Fruit fly (Drosophila melanogaster) whole organism, embryonic: Measurements from ENCODE around the gene ftz.

Experiments
- BtbVII ChIP-seq: fragments of 200-800 bp; sonication (Bioruptor generic); optimal IDR thresholded peaks from 3 replicates; lab custom pipeline; 2017; ENCODE audit warnings: missing biosample characterization, mild to moderate bottlenecking, missing genetic modification characterization
- CG10147 ChIP-seq: fragments of 200-800 bp; sonication (Bioruptor generic); optimal IDR thresholded peaks from 2 replicates; lab custom pipeline; 2019; ENCODE audit warnings: missing biosample characterization, mild to moderate bottlenecking, missing genetic modification characterization, moderate library complexity
- CG10209 ChIP-seq: fragments of 200-800 bp; sonication (Bioruptor generic); optimal IDR thresholded peaks from 3 replicates; lab custom pipeline; 2017; ENCODE audit warnings: missing biosample characterization, mild to moderate bottlenecking, missing genetic modification characterization, missing genetic modification reagents
- CG11560 ChIP-seq: fragments of 200-800 bp; sonication (Bioruptor generic); IDR thresholded peaks from 3 replicates; pipeline ENCODE4 v1.3.6; 2022; ENCODE audit warnings: missing biosample characterization, missing genetic modification characterization
- CG11695 ChIP-seq: fragments of 200-800 bp; sonication (Bioruptor generic); IDR thresholded peaks from 3 replicates; pipeline ENCODE4 v1.3.6; 2022; ENCODE audit warnings: missing biosample characterization, missing genetic modification characterization
- CG13123 ChIP-seq: fragments of 200-800 bp; sonication (Bioruptor generic); optimal IDR thresholded peaks from 2 replicates; lab custom pipeline; 2016; ENCODE audit warnings: missing biosample characterization, missing genetic modification characterization
- CG13894 ChIP-seq: fragments of 200-800 bp; sonication (Bioruptor generic); optimal IDR thresholded peaks from 3 replicates; lab custom pipeline; 2018; ENCODE audit warnings: missing biosample characterization, mild to moderate bottlenecking, missing genetic modification characterization, moderate library complexity
- CG15269 ChIP-seq: fragments of 200-800 bp; sonication (Bioruptor generic); optimal IDR thresholded peaks from 2 replicates; lab custom pipeline; 2018; ENCODE audit warnings: missing biosample characterization, mild to moderate bottlenecking, missing genetic modification characterization, moderate library complexity
- CG15479 ChIP-seq: fragments of 200-800 bp; sonication (Bioruptor generic); optimal IDR thresholded peaks from 3 replicates; lab custom pipeline; 2019; ENCODE audit warnings: missing biosample characterization, mild to moderate bottlenecking, missing genetic modification characterization, moderate library complexity
- CG16779 ChIP-seq: fragments of 200-800 bp; sonication (Bioruptor generic); IDR thresholded peaks from 2 replicates; pipeline ENCODE4 v1.3.6; 2022; ENCODE audit warnings: missing biosample characterization, missing genetic modification characterization
- CG17568 ChIP-seq: fragments of 200-800 bp; sonication (Bioruptor generic); optimal IDR thresholded peaks from 2 replicates; lab custom pipeline; 2018; ENCODE audit warnings: missing biosample characterization, mild to moderate bottlenecking, missing genetic modification characterization, moderate library complexity
- CG1832 ChIP-seq: fragments of 200-800 bp; sonication (Bioruptor generic); optimal IDR thresholded peaks from 2 replicates; lab custom pipeline; 2017; ENCODE audit warnings: missing biosample characterization, mild to moderate bottlenecking, missing genetic modification characterization, inconsistent platforms
- CG2199 ChIP-seq: fragments of 200-800 bp; sonication (Bioruptor generic); IDR thresholded peaks from 3 replicates; pipeline ENCODE4 v1.3.6; 2022; ENCODE audit warnings: missing biosample characterization, missing genetic modification characterization
- CG2678 ChIP-seq: fragments of 200-800 bp; sonication (Bioruptor generic); optimal IDR thresholded peaks from 3 replicates; lab custom pipeline; 2019; ENCODE audit warnings: missing biosample characterization, mild to moderate bottlenecking, missing genetic modification characterization, moderate library complexity
- CG3838 ChIP-seq: fragments of 200-800 bp; sonication (Bioruptor generic); optimal IDR thresholded peaks from 3 replicates; lab custom pipeline; 2016; ENCODE audit warnings: missing biosample characterization, missing genetic modification characterization
- CG5245 ChIP-seq: fragments of 200-800 bp; sonication (Bioruptor generic); optimal IDR thresholded peaks from 3 replicates; lab custom pipeline; 2016; ENCODE audit warnings: missing biosample characterization, missing genetic modification characterization
- CG9437 ChIP-seq: fragments of 200-800 bp; sonication (Bioruptor generic); optimal IDR thresholded peaks from 2 replicates; lab custom pipeline; 2018; ENCODE audit warnings: missing biosample characterization, mild to moderate bottlenecking, missing genetic modification characterization
- D ChIP-seq, 2 experiments: fragments of 200-800 bp in 1 of 2; fragments of >200 bp in 1 of 2; sonication (Bioruptor generic) in 1 of 2; optimal IDR thresholded peaks; 2 replicates in 1 of 2; 3 replicates in 1 of 2; lab custom pipeline; 2017; ENCODE audit warnings: mild to moderate bottlenecking in 1 of 2, missing biosample characterization in 1 of 2, missing genetic modification characterization in 1 of 2, missing genetic modification reagents in 1 of 2
- Dfd ChIP-seq, 2 experiments: fragments of >200 bp; optimal IDR thresholded peaks; 2 replicates each; lab custom pipeline; 2017; ENCODE audit warnings: missing biosample characterization in 2 of 2, missing genetic modification characterization in 2 of 2
- Dip2 ChIP-seq: fragments of 200-800 bp; sonication (Bioruptor generic); IDR thresholded peaks from 2 replicates; pipeline ENCODE4 v1.3.6; 2022; ENCODE audit warnings: missing biosample characterization, missing genetic modification characterization
- Dref ChIP-seq: fragments of 200-800 bp; sonication (Bioruptor generic); IDR thresholded peaks from 2 replicates; pipeline ENCODE4 v1.3.6; 2022; ENCODE audit warnings: missing biosample characterization, missing genetic modification characterization
- HLH3B ChIP-seq: fragments of 200-800 bp; sonication (Bioruptor generic); IDR thresholded peaks from 2 replicates; pipeline ENCODE4 v1.3.6; 2022; ENCODE audit warnings: missing biosample characterization, missing genetic modification characterization
- Rx ChIP-seq: fragments of 200-800 bp; sonication (Bioruptor generic); IDR thresholded peaks from 2 replicates; pipeline ENCODE4 v1.3.6; 2022; ENCODE audit warnings: missing biosample characterization, missing genetic modification characterization
- Sin3A ChIP-seq: fragments of >200 bp; optimal IDR thresholded peaks from 2 replicates; lab custom pipeline; 2018
- Tbp ChIP-seq: fragments of >200 bp; optimal IDR thresholded peaks from 2 replicates; lab custom pipeline; 2018; ENCODE audit warnings: missing biosample characterization, missing genetic modification characterization
- bcd ChIP-seq: fragments of 200-800 bp; sonication (Bioruptor generic); optimal IDR thresholded peaks from 2 replicates; lab custom pipeline; 2017; ENCODE audit warnings: missing biosample characterization, mild to moderate bottlenecking, missing genetic modification characterization
- bsh ChIP-seq, 2 experiments: fragments of 200-800 bp; sonication (Bioruptor generic); optimal IDR thresholded peaks; 2 replicates each; lab custom pipeline; 2017 to 2018; ENCODE audit warnings: mild to moderate bottlenecking in 2 of 2, missing biosample characterization in 2 of 2, missing genetic modification characterization in 2 of 2, moderate library complexity in 1 of 2
- cg ChIP-seq: fragments of 200-800 bp; sonication (Bioruptor generic); optimal IDR thresholded peaks from 3 replicates; lab custom pipeline; 2019; ENCODE audit warnings: missing biosample characterization, mild to moderate bottlenecking, missing genetic modification characterization, moderate library complexity
- eve ChIP-seq, 2 experiments: fragments of >200 bp; optimal IDR thresholded peaks; 2 replicates each; lab custom pipeline; 2017; ENCODE audit warnings: missing biosample characterization in 2 of 2, missing genetic modification characterization in 2 of 2
- fd102C ChIP-seq: fragments of 200-800 bp; sonication (Bioruptor generic); optimal IDR thresholded peaks from 2 replicates; lab custom pipeline; 2018; ENCODE audit warnings: missing biosample characterization, mild to moderate bottlenecking, missing genetic modification characterization, moderate library complexity
- fd64A ChIP-seq: fragments of 200-800 bp; sonication (Bioruptor generic); optimal IDR thresholded peaks from 3 replicates; lab custom pipeline; 2018; ENCODE audit warnings: missing biosample characterization, mild to moderate bottlenecking, missing genetic modification characterization
- ftz-f1 ChIP-seq: fragments of 200-800 bp; sonication (Bioruptor generic); optimal IDR thresholded peaks from 2 replicates; lab custom pipeline; 2016; ENCODE audit warnings: missing biosample characterization, missing genetic modification characterization
- gcm2 ChIP-seq: fragments of 200-800 bp; sonication (Bioruptor generic); optimal IDR thresholded peaks from 2 replicates; lab custom pipeline; 2016; ENCODE audit warnings: missing biosample characterization, missing genetic modification characterization
- grau ChIP-seq: fragments of 200-800 bp; optimal IDR thresholded peaks from 3 replicates; lab custom pipeline; 2019; ENCODE audit warnings: missing biosample characterization, mild to moderate bottlenecking, missing genetic modification characterization, moderate library complexity
- jigr1 ChIP-seq: fragments of 200-800 bp; sonication (Bioruptor generic); IDR thresholded peaks from 3 replicates; pipeline ENCODE4 v1.3.6; 2022; ENCODE audit warnings: missing biosample characterization, missing genetic modification characterization
- lab ChIP-seq: fragments of 200-800 bp; sonication (Bioruptor generic); optimal IDR thresholded peaks from 3 replicates; lab custom pipeline; 2017; ENCODE audit warnings: missing biosample characterization, missing genetic modification characterization, mild to moderate bottlenecking, moderate library complexity, missing genetic modification reagents
- maf-S ChIP-seq: fragments of 200-800 bp; sonication (Bioruptor generic); optimal IDR thresholded peaks from 2 replicates; lab custom pipeline; 2016; ENCODE audit warnings: missing biosample characterization, missing genetic modification characterization
- nom ChIP-seq: fragments of 200-800 bp; sonication (Bioruptor generic); optimal IDR thresholded peaks from 2 replicates; lab custom pipeline; 2017; ENCODE audit warnings: missing biosample characterization, missing genetic modification characterization, mild to moderate bottlenecking, moderate library complexity, missing genetic modification reagents
- pita ChIP-seq: fragments of 200-800 bp; sonication (Bioruptor generic); optimal IDR thresholded peaks from 2 replicates; lab custom pipeline; 2017; ENCODE audit warnings: missing biosample characterization, mild to moderate bottlenecking, missing genetic modification characterization
- prd ChIP-seq, 3 experiments: fragments of >200 bp in 2 of 3; fragments of 200-800 bp in 1 of 3; sonication (Bioruptor generic) in 1 of 3; optimal IDR thresholded peaks in 2 of 3; IDR thresholded peaks in 1 of 3; 2 replicates in 2 of 3; 3 replicates in 1 of 3; pipeline versions ENCODE4 v1.3.6 to Lab custom; 2017 to 2022; ENCODE audit warnings: missing biosample characterization in 1 of 3, missing genetic modification characterization in 1 of 3
- pros ChIP-seq: fragments of 200-800 bp; sonication (Bioruptor generic); optimal IDR thresholded peaks from 3 replicates; lab custom pipeline; 2019; ENCODE audit warnings: missing biosample characterization, mild to moderate bottlenecking, missing genetic modification characterization, moderate library complexity
- sima ChIP-seq: fragments of 200-800 bp; sonication (Bioruptor generic); optimal IDR thresholded peaks from 2 replicates; lab custom pipeline; 2016; ENCODE audit warnings: missing biosample characterization, missing genetic modification characterization
- ssp ChIP-seq: fragments of 200-800 bp; sonication (Bioruptor generic); IDR thresholded peaks from 2 replicates; pipeline ENCODE4 v1.3.6; 2022; ENCODE audit warnings: missing biosample characterization, missing genetic modification characterization
- tll ChIP-seq, 2 experiments: fragments of 200-800 bp in 1 of 2; fragments of >200 bp in 1 of 2; sonication (Bioruptor generic) in 1 of 2; optimal IDR thresholded peaks; 2 replicates each; lab custom pipeline; 2017 to 2019; ENCODE audit warnings: missing biosample characterization in 2 of 2, missing genetic modification characterization in 2 of 2, mild to moderate bottlenecking in 1 of 2, moderate library complexity in 1 of 2
- trem ChIP-seq: fragments of 200-800 bp; optimal IDR thresholded peaks from 3 replicates; lab custom pipeline; 2019; ENCODE audit warnings: missing biosample characterization, mild to moderate bottlenecking, missing genetic modification characterization, moderate library complexity
- ttk ChIP-seq: fragments of 200-800 bp; sonication (Bioruptor generic); IDR thresholded peaks from 2 replicates; pipeline ENCODE4 v2.1.2; 2022; ENCODE audit warnings: missing biosample characterization, missing genetic modification characterization
- twi ChIP-seq: fragments of 200-800 bp; optimal IDR thresholded peaks from 2 replicates; lab custom pipeline; 2019; ENCODE audit warnings: missing biosample characterization, mild to moderate bottlenecking, missing genetic modification characterization, moderate library complexity
- vfl ChIP-seq: fragments of 200-800 bp; sonication (Bioruptor generic); optimal IDR thresholded peaks from 2 replicates; lab custom pipeline; 2016; ENCODE audit warnings: missing biosample characterization, missing genetic modification characterization
- zfh1 ChIP-seq: fragments of 200-800 bp; sonication (Bioruptor generic); IDR thresholded peaks from 3 replicates; pipeline ENCODE4 v1.3.6; 2022; ENCODE audit warnings: missing biosample characterization, missing genetic modification characterization

Gene ftz

dm6 chr3R:6845477-6846196 is 18.5 kb upstream of the ftz start (continued):
- TF ChIP-seq pros (peak; percentile 6), Rx (no peak), eve (GFP tag; optimal IDR thresholded peaks at IDR 0.05; lab: Kevin White, UChicago) (no peak), ftz-f1 (GFP tag; lab: Kevin White, UChicago) (no peak), CG15269 (tag; lab: Kevin White, UChicago) (no peak), Tbp (GFP tag; lab: Kevin White, UChicago) (no peak), CG3838 (GFP tag; lab: Kevin White, UChicago) (no peak), grau (tag; lab: Kevin White, UChicago) (no peak), ttk (GFP tag; lab: Robert Waterston, UW) (no peak), Dfd (GFP tag; optimal IDR thresholded peaks at IDR 0.05; lab: Kevin White, UChicago) (no peak), prd (optimal IDR thresholded peaks at IDR 0.05; lab: Kevin White, UChicago) (no peak), prd (GFP tag; IDR thresholded peaks at IDR 0.05; lab: Robert Waterston, UW) (peak; percentile 51; the same call in 2 of the 3 replicates), bsh (GFP tag; optimal IDR thresholded peaks at IDR 0.05; lab: Kevin White, UChicago) (no peak), lab (GFP tag; lab: Kevin White, UChicago) (no peak), CG15479 (GFP tag; lab: Kevin White, UChicago) (peak; percentile 87), BtbVII (no peak), twi (peak; percentile 50), maf-S (GFP tag; lab: Kevin White, UChicago) (no peak), sima (GFP tag; lab: Kevin White, UChicago) (no peak), CG13894 (no peak), CG11560 (tag; lab: Robert Waterston, UW) (no peak), fd102C (peak; percentile 67), D (optimal IDR thresholded peaks at IDR 0.05; lab: Kevin White, UChicago) (peak; percentile 75), D (GFP tag; optimal IDR thresholded peaks at IDR 0.05; lab: Kevin White, UChicago) (no peak), tll (GFP tag; optimal IDR thresholded peaks at IDR 0.05; lab: Kevin White, UChicago) (peak in 1 of 2 experiments; percentile 97), trem (no peak), Sin3A (lab: Kevin White, UChicago) (no peak), Dip2 (no peak), nom (GFP tag; lab: Kevin White, UChicago) (no peak), HLH3B (no peak), cg (GFP tag; lab: Kevin White, UChicago) (peak; percentile 13), ssp (GFP tag; lab: Robert Waterston, UW) (no peak), CG10209 (GFP tag; lab: Kevin White, UChicago) (no peak), gcm2 (no peak), CG2199 (GFP tag; lab: Robert Waterston, UW) (no peak), CG10147 (GFP tag; lab: Kevin White, UChicago) (no peak), fd64A (GFP tag; lab: Kevin White, UChicago) (no peak), CG16779 (GFP tag; lab: Robert Waterston, UW) (no peak), vfl (GFP tag; lab: Kevin White, UChicago) (no peak), Dref (GFP tag; lab: Robert Waterston, UW) (no peak), CG1832 (GFP tag; lab: Kevin White, UChicago) (peak; percentile 72), CG5245 (GFP tag; lab: Kevin White, UChicago) (no peak), bcd (GFP tag; lab: Kevin White, UChicago) (no peak), CG2678 (tag; lab: Kevin White, UChicago) (no peak), jigr1 (no peak), CG11695 (no peak), CG9437 (GFP tag; lab: Kevin White, UChicago) (no peak), zfh1 (GFP tag; lab: Robert Waterston, UW) (no peak), pita (no peak), CG17568 (no peak), CG13123 (no peak)
